Worm (Caenorhabditis elegans) whole organism, L4/young adult: Measurements from ENCODE around the gene F57B1.6.

ENCODE experiments used
- dao-5 ChIP-seq: sonication (generic microtip); optimal IDR thresholded peaks from 2 replicates; lab custom pipeline; 2016; ENCODE audit warnings: missing genotype, missing genetic modification characterization, moderate library complexity, missing compliant biosample characterization
- him-1 ChIP-seq: sonication (generic microtip); optimal IDR thresholded peaks from 2 replicates; lab custom pipeline; 2016; ENCODE audit warnings: missing genotype, missing genetic modification reagents, missing genetic modification characterization, missing compliant biosample characterization

ce11 chrV:13206514-13206913 is 2.9 kb upstream of the F57B1.6 start:
- TF ChIP-seq him-1 (tag; lab: Kevin White, UChicago) (no peak), dao-5 (no peak)
